Worm (Caenorhabditis elegans) whole organism, L3 larva: ENCODE results near the gene ZK1098.2.

Experiments
- aly-2 ChIP-seq: fragments of 150-350 bp; optimal IDR thresholded peaks from 2 replicates; lab custom pipeline; 2014; ENCODE audit warnings: missing biosample characterization, missing genetic modification characterization
- ceh-16 ChIP-seq: sonication (generic microtip); optimal IDR thresholded peaks from 2 replicates; lab custom pipeline; 2017; ENCODE audit warnings: missing biosample characterization, missing genetic modification characterization
- daf-12 ChIP-seq: fragments of 150-350 bp; optimal IDR thresholded peaks from 2 replicates; lab custom pipeline; 2014; ENCODE audit warnings: missing biosample characterization, missing genetic modification reagents, missing genetic modification characterization
- egl-27 ChIP-seq: sonication (generic microtip); optimal IDR thresholded peaks from 4 replicates; lab custom pipeline; 2017; ENCODE audit warnings: missing biosample characterization, missing genetic modification reagents, missing genetic modification characterization
- elt-1 ChIP-seq: fragments of 150-350 bp; optimal IDR thresholded peaks from 2 replicates; lab custom pipeline; 2014; ENCODE audit warnings: missing biosample characterization, missing genetic modification characterization
- lsy-12 ChIP-seq: sonication (generic microtip); optimal IDR thresholded peaks from 2 replicates; lab custom pipeline; 2016; ENCODE audit warnings: mild to moderate bottlenecking, missing genetic modification characterization, missing compliant biosample characterization
- mml-1 ChIP-seq: fragments of 150-350 bp; sonication (generic microtip); optimal IDR thresholded peaks from 3 replicates; lab custom pipeline; 2014; ENCODE audit warnings: missing biosample characterization, missing genetic modification characterization
- nfya-1 ChIP-seq: sonication (generic microtip); optimal IDR thresholded peaks from 2 replicates; lab custom pipeline; 2017; ENCODE audit warnings: missing genetic modification characterization, mild to moderate bottlenecking, missing compliant biosample characterization, antibody characterized with exemption, moderate library complexity; ENCODE audit not compliant: insufficient read depth
- nhr-76 ChIP-seq: fragments of 150-350 bp; sonication (generic microtip); optimal IDR thresholded peaks from 5 replicates; lab custom pipeline; 2014; ENCODE audit warnings: missing biosample characterization, missing genetic modification characterization
- nhr-77 ChIP-seq: fragments of 150-350 bp; optimal IDR thresholded peaks from 2 replicates; lab custom pipeline; 2014; ENCODE audit warnings: missing biosample characterization, missing genetic modification characterization
- pha-4 ChIP-seq: fragments of 150-350 bp; optimal IDR thresholded peaks from 2 replicates; lab custom pipeline; 2014; ENCODE audit warnings: missing biosample characterization, missing genetic modification reagents, missing genetic modification characterization
- unc-62 ChIP-seq: fragments of 150-350 bp; sonication (generic microtip); optimal IDR thresholded peaks from 4 replicates; lab custom pipeline; 2014; ENCODE audit warnings: missing biosample characterization, missing genetic modification reagents, missing genetic modification characterization
- zag-1 ChIP-seq: fragments of 150-350 bp; optimal IDR thresholded peaks from 2 replicates; lab custom pipeline; 2014; ENCODE audit warnings: missing biosample characterization, missing genetic modification characterization
- ztf-4 ChIP-seq: fragments of 150-350 bp; optimal IDR thresholded peaks from 2 replicates; lab custom pipeline; 2014; ENCODE audit warnings: missing biosample characterization, missing genetic modification characterization

ce11 chrIII:9496083-9496482 lies 32.9 kb upstream of the ZK1098.2 start:
- TF ChIP-seq zag-1 (tag; lab: Kevin White, UChicago) (no peak), daf-12 (tag; lab: Kevin White, UChicago) (no peak), pha-4 (no peak), mml-1 (tag; lab: Kevin White, UChicago) (no peak), lsy-12 (tag; lab: Kevin White, UChicago) (no peak), egl-27 (tag; lab: Kevin White, UChicago) (no peak), ceh-16 (tag; lab: Kevin White, UChicago) (no peak), unc-62 (GFP tag; lab: Kevin White, UChicago) (no peak), nhr-77 (no peak), nhr-76 (no peak), elt-1 (tag; lab: Kevin White, UChicago) (no peak), aly-2 (tag; lab: Kevin White, UChicago) (no peak), ztf-4 (tag; lab: Kevin White, UChicago) (no peak), nfya-1 (tag; lab: Kevin White, UChicago) (no peak)
